Worm (Caenorhabditis elegans): ENCODE data around the gene C29H12.6.

C29H12.6 gene

ce11 chrII:6139484-6139883 lies 21.4 kb upstream of the C29H12.6 start:
- TF ChIP-seq ztf-3 (GFP tag; optimal IDR thresholded peaks at IDR 0.05) (no peak), attf-5 (GFP tag; optimal IDR thresholded peaks at IDR 0.05) (no peak), let-607 (tag; optimal IDR thresholded peaks at IDR 0.05) (no peak), F33H1.4 (GFP tag; IDR thresholded peaks at IDR 0.05) (no peak), attf-3 (GFP tag; conservative IDR thresholded peaks at IDR 0.05) (no peak), unc-130 (GFP tag; optimal IDR thresholded peaks at IDR 0.05) (no peak), repo-1 (tag; optimal IDR thresholded peaks at IDR 0.05) (no peak)

ce11 chrII:6138138-6138537 lies 20.1 kb upstream of the C29H12.6 start:
- TF ChIP-seq tbx-9 (tag; optimal IDR thresholded peaks at IDR 0.05; ENCODE audit: borderline replicate concordance) (no peak), let-607 (tag; optimal IDR thresholded peaks at IDR 0.05) (no peak), cebp-2 (GFP tag; IDR thresholded peaks at IDR 0.05) (no peak), ztf-26 (tag; optimal IDR thresholded peaks at IDR 0.05) (no peak), snpc-1.1 (tag; optimal IDR thresholded peaks at IDR 0.05; ENCODE audit: insufficient read depth) (no peak)

- TF ChIP-seq efl-1 (GFP tag; optimal IDR thresholded peaks at IDR 0.05) = no peak
- no peak for TF ChIP-seq Y95B8A.8 (GFP tag; IDR thresholded peaks at IDR 0.05)
- TF ChIP-seq F55B11.4 (tag; optimal IDR thresholded peaks at IDR 0.05; ENCODE audit: borderline replicate concordance, insufficient read depth) = no peak
- TF ChIP-seq sea-2 (GFP tag; IDR thresholded peaks at IDR 0.05) = no peak
- no peak for TF ChIP-seq ccch-3 (GFP tag; optimal IDR thresholded peaks at IDR 0.05)
- no peak for TF ChIP-seq F57C9.4 (tag; optimal IDR thresholded peaks at IDR 0.05)
- no peak for TF ChIP-seq lin-35 (GFP tag; optimal IDR thresholded peaks at IDR 0.05)
- TF ChIP-seq nhr-90 (tag; optimal IDR thresholded peaks at IDR 0.05) = no peak
- TF ChIP-seq B0019.2 (GFP tag; conservative IDR thresholded peaks at IDR 0.05) = no peak
- TF ChIP-seq egl-18 (GFP tag; IDR thresholded peaks at IDR 0.05) = no peak
- TF ChIP-seq mel-28 (tag; optimal IDR thresholded peaks at IDR 0.05; ENCODE audit: borderline replicate concordance) = no peak
Observed at ce11 chrII:6136712-6137111, 18.6 kb upstream of the C29H12.6 start.

- TF ChIP-seq let-607 (tag; optimal IDR thresholded peaks at IDR 0.05) (no peak), F57A8.1 (GFP tag; optimal IDR thresholded peaks at IDR 0.05) (no peak), Y67H2A.10 (GFP tag; conservative IDR thresholded peaks at IDR 0.05) (no peak), egrh-3 (GFP tag; IDR thresholded peaks at IDR 0.05) (no peak), nhr-27 (tag; optimal IDR thresholded peaks at IDR 0.05) (no peak), athp-1 (tag; optimal IDR thresholded peaks at IDR 0.05) (no peak), die-1 (tag; optimal IDR thresholded peaks at IDR 0.05) (no peak), him-1 (tag; optimal IDR thresholded peaks at IDR 0.05) (no peak), ceh-91 (GFP tag; IDR thresholded peaks at IDR 0.05) (no peak), B0019.2 (GFP tag; conservative IDR thresholded peaks at IDR 0.05) (no peak), B0336.3 (GFP tag; IDR thresholded peaks at IDR 0.05) (no peak), bed-2 (GFP tag; IDR thresholded peaks at IDR 0.05) (no peak), unc-62 (GFP tag; optimal IDR thresholded peaks at IDR 0.05) (no peak), nfya-1 (tag; optimal IDR thresholded peaks at IDR 0.05; ENCODE audit: borderline replicate concordance, insufficient read depth) (no peak), tbp1 (GFP tag; optimal IDR thresholded peaks at IDR 0.05) (no peak), dpl-1 (GFP tag; optimal IDR thresholded peaks at IDR 0.05) (no peak), zim-3 (tag; optimal IDR thresholded peaks at IDR 0.05) (no peak), ceh-100 (GFP tag; IDR thresholded peaks at IDR 0.05) (no peak), C17E4.6 (GFP tag; IDR thresholded peaks at IDR 0.05) (no peak), lir-1 (GFP tag; conservative IDR thresholded peaks at IDR 0.05) (no peak)
Observed at ce11 chrII:6135530-6135929, 17.5 kb upstream of the C29H12.6 start.
